2 fruit fly cellular contexts compared by ENCODE assay signal in the genomic region with DNA sequence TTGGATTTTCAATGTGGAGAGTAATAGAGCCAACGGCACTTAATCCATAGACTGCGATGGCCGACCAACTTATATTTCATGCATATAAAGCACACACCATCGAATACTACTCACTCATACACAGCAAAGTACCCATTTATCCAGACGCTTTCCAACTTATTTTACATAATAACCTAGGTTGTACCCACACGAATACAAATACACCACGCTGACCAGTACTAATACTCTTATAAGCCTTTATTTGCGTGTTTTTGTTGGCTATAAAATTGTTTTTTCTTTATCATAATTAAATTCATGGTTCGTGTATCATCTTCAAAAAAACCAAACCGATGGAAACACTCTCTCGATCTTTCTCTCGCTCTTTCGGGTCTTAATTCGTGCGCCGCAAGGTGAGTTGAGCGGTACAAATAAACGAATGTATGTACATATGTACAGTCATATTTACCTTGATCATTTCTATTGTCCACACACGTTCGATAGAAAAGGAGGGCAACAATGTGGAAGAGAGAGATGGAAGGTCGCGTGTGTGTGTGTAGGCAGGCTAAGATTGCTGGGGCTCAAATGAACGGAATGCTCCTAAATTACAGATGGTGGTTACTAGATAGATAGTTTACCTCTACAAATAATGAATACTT.
TF ChIP-seq lines count a peak whose summit lies in the region.

No protein-coding gene starts in this region.

- no peak for TF ChIP-seq CTCF in whole organism, embryonic (GFP tag; optimal IDR thresholded peaks at IDR 0.05; lab: Kevin White, UChicago)

TF ChIP-seq in whole organism, embryonic, 481 proteins besides CTCF, POLR2A, EP300 and RAD21 (continues in another document):
- TF ChIP-seq CG18262 (tag; optimal IDR thresholded peaks at IDR 0.05; lab: Kevin White, UChicago), result peak; percentile 41
- TF ChIP-seq CG1602 (GFP tag; optimal IDR thresholded peaks at IDR 0.05; lab: Kevin White, UChicago), result peak; percentile 4
- TF ChIP-seq Awh (GFP tag; IDR thresholded peaks at IDR 0.05; lab: Robert Waterston, UW), result peak; percentile 50; the same call in 1 of the 2 replicates
- no peak for TF ChIP-seq Sry-β (GFP tag; optimal IDR thresholded peaks at IDR 0.05; lab: Kevin White, UChicago)
- TF ChIP-seq nmo (GFP tag; optimal IDR thresholded peaks at IDR 0.05; lab: Kevin White, UChicago), result no peak
- no peak for TF ChIP-seq CHES-1-like (GFP tag; optimal IDR thresholded peaks at IDR 0.05; lab: Kevin White, UChicago)
- TF ChIP-seq CG5953 (GFP tag; IDR thresholded peaks at IDR 0.05; lab: Robert Waterston, UW), result peak; percentile 72
- TF ChIP-seq CG2129 (GFP tag; IDR thresholded peaks at IDR 0.05; lab: Robert Waterston, UW; ENCODE audit: partially characterized antibody), result no peak
- no peak for TF ChIP-seq Bteb2 (GFP tag; optimal IDR thresholded peaks at IDR 0.05; lab: Kevin White, UChicago)
- 0 out of 3 replicates have a peak, but pooled peaks have one; percentile 11 for TF ChIP-seq row (GFP tag; IDR thresholded peaks at IDR 0.05; lab: Robert Waterston, UW)
- TF ChIP-seq CG17912 (GFP tag; optimal IDR thresholded peaks at IDR 0.05; lab: Kevin White, UChicago), result no peak
- TF ChIP-seq fd102C (GFP tag; optimal IDR thresholded peaks at IDR 0.05; lab: Kevin White, UChicago), result peak; percentile 57
- no peak for TF ChIP-seq cas (GFP tag; IDR thresholded peaks at IDR 0.05; lab: Robert Waterston, UW)
- TF ChIP-seq CG7271 (tag; optimal IDR thresholded peaks at IDR 0.05; lab: Kevin White, UChicago), result peak; percentile 22
- no peak for TF ChIP-seq hkb (optimal IDR thresholded peaks at IDR 0.05; lab: Kevin White, UChicago)
- peak; percentile 47; the same call in 1 of the 2 replicates for TF ChIP-seq hkb (GFP tag; IDR thresholded peaks at IDR 0.05; lab: Robert Waterston, UW)
- peak; percentile 18 for TF ChIP-seq CrebB (tag; optimal IDR thresholded peaks at IDR 0.05; lab: Kevin White, UChicago)
- TF ChIP-seq CG18764 (GFP tag; optimal IDR thresholded peaks at IDR 0.05; lab: Kevin White, UChicago), result no peak
- TF ChIP-seq dmrt99B (tag; optimal IDR thresholded peaks at IDR 0.05; lab: Kevin White, UChicago), result no peak
- TF ChIP-seq tll (GFP tag; optimal IDR thresholded peaks at IDR 0.05; lab: Kevin White, UChicago), result peak in 1 of 2 experiments; percentile 60
- TF ChIP-seq grn (GFP tag; optimal IDR thresholded peaks at IDR 0.05; lab: Kevin White, UChicago), result peak; percentile 41
- no peak for TF ChIP-seq jumu (GFP tag; optimal IDR thresholded peaks at IDR 0.05; lab: Kevin White, UChicago)
- TF ChIP-seq CG12236 (GFP tag; optimal IDR thresholded peaks at IDR 0.05; lab: Kevin White, UChicago), result peak; percentile 20
- no peak for TF ChIP-seq twi (tag; optimal IDR thresholded peaks at IDR 0.05; lab: Kevin White, UChicago)
- TF ChIP-seq kay (GFP tag; optimal IDR thresholded peaks at IDR 0.05; lab: Kevin White, UChicago), result peak; percentile 24
- peak; percentile 10 for TF ChIP-seq CG15479 (GFP tag; optimal IDR thresholded peaks at IDR 0.05; lab: Kevin White, UChicago)
- TF ChIP-seq CG6654 (GFP tag; optimal IDR thresholded peaks at IDR 0.05; lab: Kevin White, UChicago), result no peak
- no peak for TF ChIP-seq dysf (GFP tag; IDR thresholded peaks at IDR 0.05; lab: Robert Waterston, UW)
- TF ChIP-seq Lpt (GFP tag; optimal IDR thresholded peaks at IDR 0.05; lab: Kevin White, UChicago), result no peak
- peak; percentile 95 for TF ChIP-seq CG5180 (GFP tag; optimal IDR thresholded peaks at IDR 0.05; lab: Kevin White, UChicago)
- peak; percentile 37 for TF ChIP-seq D19A (tag; optimal IDR thresholded peaks at IDR 0.05; lab: Kevin White, UChicago)
- no peak for TF ChIP-seq pita (GFP tag; optimal IDR thresholded peaks at IDR 0.05; lab: Kevin White, UChicago)
- peak; percentile 72 for TF ChIP-seq zfh1 (GFP tag; IDR thresholded peaks at IDR 0.05; lab: Robert Waterston, UW)
- no peak for TF ChIP-seq dpn (GFP tag; optimal IDR thresholded peaks at IDR 0.05; lab: Kevin White, UChicago)
- TF ChIP-seq Vsx1 (GFP tag; optimal IDR thresholded peaks at IDR 0.05; lab: Kevin White, UChicago), result peak; percentile 18
- TF ChIP-seq ash1 (GFP tag; optimal IDR thresholded peaks at IDR 0.05; lab: Kevin White, UChicago), result peak; percentile 29
- peak; percentile 26 for TF ChIP-seq CG2116 (GFP tag; optimal IDR thresholded peaks at IDR 0.05; lab: Kevin White, UChicago)
- TF ChIP-seq sc (optimal IDR thresholded peaks at IDR 0.05; lab: Kevin White, UChicago), result no peak
- peak; percentile 27 for TF ChIP-seq sc (GFP tag; optimal IDR thresholded peaks at IDR 0.05; lab: Kevin White, UChicago)
- no peak for TF ChIP-seq slou (GFP tag; optimal IDR thresholded peaks at IDR 0.05; lab: Kevin White, UChicago)
- peak; percentile 56 for TF ChIP-seq gsb-n (tag; optimal IDR thresholded peaks at IDR 0.05; lab: Kevin White, UChicago)

TF ChIP-seq in whole organism, prepupa, 60 proteins besides CTCF, POLR2A, EP300 and RAD21:
- TF ChIP-seq Lpt (GFP tag; optimal IDR thresholded peaks at IDR 0.05; lab: Kevin White, UChicago) (no peak), fkh (GFP tag; optimal IDR thresholded peaks at IDR 0.05; lab: Kevin White, UChicago) (peak; percentile 84), CG34406 (GFP tag; optimal IDR thresholded peaks at IDR 0.05; lab: Kevin White, UChicago) (no peak)

Comparison
In these comparisons a context has a peak if more than half of its experiments do, and no peak if none do; other contexts are left out.
1. Of the 7 proteins assayed by ChIP-seq in both whole organism, embryonic and whole organism, prepupa: peak only in whole organism, embryonic: Blimp-1 and Sox102F; only in whole organism, prepupa: none; in both: none; in neither: 5.